Worm (Caenorhabditis elegans) whole organism, young adult: ENCODE results near the gene clec-25.

Experiments
- C17E4.6 ChIP-seq: fragments of 200-800 bp; sonication (Bioruptor generic); IDR thresholded peaks from 2 replicates; pipeline ENCODE4 v1.3.6; 2022; ENCODE audit warnings: missing genetic modification reagents, missing genetic modification characterization, missing compliant biosample characterization
- D2030.7 ChIP-seq: fragments of 200-800 bp; sonication (Bioruptor generic); IDR thresholded peaks from 2 replicates; pipeline ENCODE4 v1.3.6; 2022; ENCODE audit warnings: missing genetic modification reagents, missing genetic modification characterization, missing compliant biosample characterization
- F22D6.2 ChIP-seq: sonication (generic microtip); optimal IDR thresholded peaks from 2 replicates; lab custom pipeline; 2016; ENCODE audit warnings: mild to moderate bottlenecking, missing genetic modification characterization, missing compliant biosample characterization
- F23B12.7 ChIP-seq: sonication (generic microtip); optimal IDR thresholded peaks from 2 replicates; lab custom pipeline; 2017; ENCODE audit warnings: missing genetic modification characterization, mild to moderate bottlenecking, missing compliant biosample characterization, antibody characterized with exemption, moderate library complexity; ENCODE audit not compliant: insufficient read depth
- F33H1.4 ChIP-seq: fragments of 200-800 bp; sonication (Bioruptor generic); IDR thresholded peaks from 2 replicates; pipeline ENCODE4 v1.3.6; 2022; ENCODE audit warnings: missing genetic modification reagents, missing genetic modification characterization, missing compliant biosample characterization
- F37B4.10 ChIP-seq: fragments of 200-800 bp; sonication (Bioruptor generic); IDR thresholded peaks from 2 replicates; pipeline ENCODE4 v1.3.6; 2022; ENCODE audit warnings: missing genetic modification characterization, missing compliant biosample characterization
- T07F8.4 ChIP-seq: sonication (generic microtip); optimal IDR thresholded peaks from 2 replicates; lab custom pipeline; 2016; ENCODE audit warnings: mild to moderate bottlenecking, missing genetic modification characterization, moderate library complexity, missing compliant biosample characterization
- Y56A3A.18 ChIP-seq: fragments of 200-800 bp; sonication (Bioruptor generic); IDR thresholded peaks from 2 replicates; pipeline ENCODE4 v1.3.6; 2022; ENCODE audit warnings: missing genetic modification reagents, missing genetic modification characterization, missing compliant biosample characterization
- Y67H2A.10 ChIP-seq: fragments of 200-800 bp; sonication (Bioruptor generic); conservative IDR thresholded peaks from 2 replicates; pipeline ENCODE4 v1.3.6; 2022; ENCODE audit warnings: missing genetic modification reagents, missing genetic modification characterization, missing compliant biosample characterization
- akir-1 ChIP-seq: fragments of 200-800 bp; sonication (Bioruptor generic); optimal IDR thresholded peaks from 2 replicates; lab custom pipeline; 2018; ENCODE audit warnings: mild to moderate bottlenecking, missing genetic modification characterization, moderate library complexity, missing compliant biosample characterization
- ama-1 ChIP-seq, 3 experiments: fragments of 150-350 bp in 1 of 3; sonication (generic microtip) in 2 of 3; optimal IDR thresholded peaks; 2 replicates each; lab custom pipeline; 2014 to 2018; ENCODE audit warnings: missing biosample characterization in 2 of 3, missing genetic modification characterization in 2 of 3, missing genetic modification reagents in 2 of 3
- aptf-2 ChIP-seq: fragments of 200-800 bp; sonication (Bioruptor generic); conservative IDR thresholded peaks from 2 replicates; pipeline ENCODE4 v1.3.6; 2022; ENCODE audit warnings: missing genetic modification reagents, missing genetic modification characterization, missing compliant biosample characterization
- attf-3 ChIP-seq: fragments of 200-800 bp; sonication (Bioruptor generic); conservative IDR thresholded peaks from 2 replicates; pipeline ENCODE4 v1.3.6; 2022; ENCODE audit warnings: missing genetic modification reagents, missing genetic modification characterization, missing compliant biosample characterization
- ccch-3 ChIP-seq: fragments of 200-800 bp; sonication (Bioruptor generic); optimal IDR thresholded peaks from 2 replicates; lab custom pipeline; 2018; ENCODE audit warnings: mild to moderate bottlenecking, missing genetic modification characterization, missing compliant biosample characterization
- cebp-1 ChIP-seq, 2 experiments: fragments of 200-800 bp in 1 of 2; sonication (Bioruptor generic) in 1 of 2; sonication (generic microtip) in 1 of 2; IDR thresholded peaks in 1 of 2; optimal IDR thresholded peaks in 1 of 2; 2 replicates each; pipeline versions ENCODE4 v1.3.6 to Lab custom; 2017 to 2022; ENCODE audit warnings: missing compliant biosample characterization in 2 of 2, missing genetic modification characterization in 2 of 2, mild to moderate bottlenecking in 1 of 2, missing genetic modification reagents in 1 of 2, moderate library complexity in 1 of 2
- ceh-40 ChIP-seq: fragments of 200-800 bp; sonication (Bioruptor generic); IDR thresholded peaks from 2 replicates; pipeline ENCODE4 v1.3.6; 2022; ENCODE audit warnings: missing genetic modification characterization, missing compliant biosample characterization
- egl-44 ChIP-seq: fragments of 200-800 bp; sonication (Bioruptor generic); IDR thresholded peaks from 2 replicates; pipeline ENCODE4 v1.3.6; 2022; ENCODE audit warnings: missing genetic modification reagents, missing genetic modification characterization, missing compliant biosample characterization
- ekl-4 ChIP-seq: fragments of 200-800 bp; sonication (Bioruptor generic); IDR thresholded peaks from 2 replicates; pipeline ENCODE4 v1.3.6; 2022; ENCODE audit warnings: missing genetic modification reagents, missing genetic modification characterization, missing compliant biosample characterization
- hmg-1.2 ChIP-seq: fragments of 200-800 bp; sonication (Bioruptor generic); IDR thresholded peaks from 2 replicates; pipeline ENCODE4 v1.3.6; 2022; ENCODE audit warnings: missing genetic modification reagents, missing genetic modification characterization, missing compliant biosample characterization
- hmg-20 ChIP-seq: fragments of 200-800 bp; sonication (Bioruptor generic); IDR thresholded peaks from 2 replicates; pipeline ENCODE4 v1.3.6; 2022; ENCODE audit warnings: missing genetic modification reagents, missing genetic modification characterization, missing compliant biosample characterization
- hrde-1 ChIP-seq: sonication (generic microtip); optimal IDR thresholded peaks from 2 replicates; lab custom pipeline; 2016; ENCODE audit warnings: missing genetic modification characterization, mild to moderate bottlenecking, missing compliant biosample characterization, moderate library complexity, missing genotype, missing genetic modification reagents, borderline replicate concordance
- let-526 ChIP-seq: fragments of 200-800 bp; sonication (Bioruptor generic); IDR thresholded peaks from 2 replicates; pipeline ENCODE4 v1.3.6; 2022; ENCODE audit warnings: missing genetic modification reagents, missing genetic modification characterization, missing compliant biosample characterization
- lir-1 ChIP-seq: fragments of 200-800 bp; sonication (Bioruptor generic); conservative IDR thresholded peaks from 2 replicates; pipeline ENCODE4 v1.3.6; 2022; ENCODE audit warnings: missing genetic modification reagents, missing genetic modification characterization, missing compliant biosample characterization
- lsy-27 ChIP-seq: sonication (generic microtip); optimal IDR thresholded peaks from 2 replicates; lab custom pipeline; 2017; ENCODE audit warnings: missing genetic modification characterization, mild to moderate bottlenecking, missing compliant biosample characterization, antibody characterized with exemption, missing genotype, borderline replicate concordance; ENCODE audit not compliant: insufficient read depth
- madf-10 ChIP-seq: sonication (generic microtip); optimal IDR thresholded peaks from 2 replicates; lab custom pipeline; 2016; ENCODE audit warnings: mild to moderate bottlenecking, missing genetic modification characterization, missing compliant biosample characterization
- mxl-1 ChIP-seq: sonication (generic microtip); optimal IDR thresholded peaks from 2 replicates; lab custom pipeline; 2016; ENCODE audit warnings: missing genetic modification characterization, missing compliant biosample characterization
- nhr-27 ChIP-seq: fragments of 200-800 bp; sonication (Bioruptor generic); optimal IDR thresholded peaks from 2 replicates; lab custom pipeline; 2018; ENCODE audit warnings: mild to moderate bottlenecking, missing genetic modification characterization, moderate library complexity, missing compliant biosample characterization
- nhr-80 ChIP-seq: sonication (generic microtip); optimal IDR thresholded peaks from 2 replicates; lab custom pipeline; 2016; ENCODE audit warnings: missing genetic modification characterization, missing compliant biosample characterization
- rec-8 ChIP-seq, 2 experiments: sonication (generic microtip); optimal IDR thresholded peaks; 2 replicates each; lab custom pipeline; 2016; ENCODE audit warnings: mild to moderate bottlenecking in 2 of 2, missing genetic modification characterization in 2 of 2, missing genetic modification reagents in 2 of 2, missing genotype in 2 of 2, missing biosample characterization in 1 of 2, missing compliant biosample characterization in 1 of 2, moderate library complexity in 1 of 2
- rpc-1 ChIP-seq, 2 experiments: fragments of 150-350 bp in 1 of 2; sonication (generic microtip) in 1 of 2; optimal IDR thresholded peaks; 2 replicates each; lab custom pipeline; 2014 to 2018; ENCODE audit warnings: missing biosample characterization in 1 of 2, missing genetic modification characterization in 1 of 2, missing genetic modification reagents in 1 of 2, missing genotype in 1 of 2
- snpc-4 ChIP-seq, 5 experiments: fragments of 150-350 bp in 1 of 5; sonication (generic microtip) in 4 of 5; optimal IDR thresholded peaks; 2 replicates each; lab custom pipeline; 2014 to 2018; ENCODE audit warnings: missing genetic modification characterization in 5 of 5, missing biosample characterization in 3 of 5, antibody characterized with exemption in 2 of 5, mild to moderate bottlenecking in 2 of 5, missing compliant biosample characterization in 2 of 5, missing genotype in 2 of 5, moderate library complexity in 2 of 5, missing genetic modification reagents in 1 of 5
- tbp1 ChIP-seq: fragments of 200-800 bp; sonication (Bioruptor generic); optimal IDR thresholded peaks from 2 replicates; lab custom pipeline; 2018; ENCODE audit warnings: mild to moderate bottlenecking, missing genetic modification characterization, missing compliant biosample characterization
- zfh-2 ChIP-seq: fragments of 200-800 bp; sonication (Bioruptor generic); conservative IDR thresholded peaks from 2 replicates; pipeline ENCODE4 v1.3.6; 2022; ENCODE audit warnings: missing genetic modification reagents, missing genetic modification characterization, missing compliant biosample characterization
- zim-3 ChIP-seq: sonication (generic microtip); optimal IDR thresholded peaks from 2 replicates; lab custom pipeline; 2017; ENCODE audit warnings: mild to moderate bottlenecking, missing genetic modification characterization, moderate library complexity, missing compliant biosample characterization

The clec-25 gene

ce11 chrV:16815261-16815660, 27.8 kb upstream of the clec-25 start, which contains the start of gene T20B3.1:
T20B3.1 (plus strand) TSS chrV:16815561.
- TF ChIP-seq F22D6.2 (no peak), nhr-27 (tag; lab: Kevin White, UChicago) (no peak), madf-10 (tag; lab: Kevin White, UChicago) (no peak), akir-1 (GFP tag; lab: Kevin White, UChicago) (no peak)

ce11 chrV:16816707-16817106, 26.3 kb upstream of the clec-25 start:
- TF ChIP-seq snpc-4 (GFP tag; optimal IDR thresholded peaks at IDR 0.05; lab: Kevin White, UChicago) (no peak), snpc-4 (tag; optimal IDR thresholded peaks at IDR 0.05; lab: Kevin White, UChicago) (peak in 1 of 4 experiments; percentile 18), nhr-80 (tag; lab: Kevin White, UChicago) (peak; percentile 56), F33H1.4 (GFP tag; lab: Robert Waterston, UW) (no peak), cebp-1 (GFP tag; IDR thresholded peaks at IDR 0.05; lab: Robert Waterston, UW) (no peak), cebp-1 (tag; optimal IDR thresholded peaks at IDR 0.05; lab: Kevin White, UChicago) (peak; percentile 17), Y56A3A.18 (no peak)

ce11 chrV:16821270-16821737, 21.7 kb upstream of the clec-25 start, which contains the start of gene T20B3.14:
T20B3.14 (minus strand) TSS chrV:16821320.
- TF ChIP-seq F37B4.10 (GFP tag; lab: Robert Waterston, UW), result 0 out of 2 replicates have a peak, but pooled peaks have one; percentile 89
- TF ChIP-seq C17E4.6, result no peak

ce11 chrV:16827485-16827884, 15.6 kb upstream of the clec-25 start, which contains the start of gene srh-216:
srh-216 (minus strand) TSS chrV:16827585.
- no peak for TF ChIP-seq zfh-2
- TF ChIP-seq ccch-3 (GFP tag; lab: Kevin White, UChicago), result no peak
- TF ChIP-seq mxl-1 (tag; lab: Kevin White, UChicago), result no peak
- no peak for TF ChIP-seq hrde-1 (tag; lab: Kevin White, UChicago)
- no peak for TF ChIP-seq ceh-40 (GFP tag; lab: Robert Waterston, UW)
- no peak for TF ChIP-seq let-526 (GFP tag; lab: Robert Waterston, UW)
- TF ChIP-seq ama-1 (optimal IDR thresholded peaks at IDR 0.05; lab: Kevin White, UChicago), result no peak
- TF ChIP-seq ama-1 (GFP tag; optimal IDR thresholded peaks at IDR 0.05; lab: Kevin White, UChicago), result no peak
- TF ChIP-seq lir-1 (GFP tag; lab: Robert Waterston, UW), result no peak
- TF ChIP-seq egl-44 (GFP tag; lab: Robert Waterston, UW), result no peak
- no peak for TF ChIP-seq hmg-20 (GFP tag; lab: Robert Waterston, UW)
- TF ChIP-seq Y67H2A.10 (GFP tag; lab: Robert Waterston, UW), result no peak
- no peak for TF ChIP-seq T07F8.4 (tag; lab: Kevin White, UChicago)
- no peak for TF ChIP-seq attf-3 (GFP tag; lab: Robert Waterston, UW)
- no peak for TF ChIP-seq D2030.7 (GFP tag; lab: Robert Waterston, UW)
- no peak for TF ChIP-seq ekl-4
- no peak for TF ChIP-seq Y56A3A.18
- TF ChIP-seq lsy-27, result no peak
- no peak for TF ChIP-seq F23B12.7 (tag; lab: Kevin White, UChicago)
- no peak for TF ChIP-seq nhr-80 (tag; lab: Kevin White, UChicago)
- no peak for TF ChIP-seq rpc-1 (optimal IDR thresholded peaks at IDR 0.05; lab: Kevin White, UChicago)
- TF ChIP-seq rpc-1 (tag; optimal IDR thresholded peaks at IDR 0.05; lab: Kevin White, UChicago), result no peak

ce11 chrV:16829396-16829795, 13.6 kb upstream of the clec-25 start, which contains the start of gene srh-214:
srh-214 (minus strand) TSS chrV:16829755.
- TF ChIP-seq rec-8 (tag; optimal IDR thresholded peaks at IDR 0.05; lab: Kevin White, UChicago) (no peak), snpc-4 (GFP tag; optimal IDR thresholded peaks at IDR 0.05; lab: Kevin White, UChicago) (no peak), snpc-4 (tag; optimal IDR thresholded peaks at IDR 0.05; lab: Kevin White, UChicago) (no peak), ceh-40 (GFP tag; lab: Robert Waterston, UW) (no peak), ccch-3 (GFP tag; lab: Kevin White, UChicago) (no peak), D2030.7 (GFP tag; lab: Robert Waterston, UW) (no peak), aptf-2 (GFP tag; lab: Robert Waterston, UW) (no peak), zim-3 (no peak), hmg-1.2 (no peak), tbp1 (GFP tag; lab: Kevin White, UChicago) (no peak)
- TF ChIP-seq, all 124 proteins: peak for 0
